Fruit fly (Drosophila melanogaster) whole organism, wandering third instar larva: Measurements from ENCODE around the gene CG2493.

ENCODE experiments used
- Abd-B ChIP-seq: fragments of >200 bp; optimal IDR thresholded peaks from 2 replicates; lab custom pipeline; 2017; ENCODE audit warnings: missing biosample characterization, missing genetic modification characterization
- CG32264 ChIP-seq: fragments of 200-800 bp; sonication (Bioruptor generic); optimal IDR thresholded peaks from 2 replicates; lab custom pipeline; 2016; ENCODE audit warnings: missing biosample characterization, missing genetic modification characterization
- Dfd ChIP-seq: fragments of >200 bp; optimal IDR thresholded peaks from 2 replicates; lab custom pipeline; 2017; ENCODE audit warnings: missing biosample characterization, missing genetic modification characterization
- GATAd ChIP-seq: sonication (Bioruptor generic); optimal IDR thresholded peaks from 2 replicates; lab custom pipeline; 2016; ENCODE audit warnings: missing biosample characterization, missing genetic modification characterization
- Hr83 ChIP-seq: fragments of 200-300 bp; sonication (Bioruptor generic); optimal IDR thresholded peaks from 2 replicates; lab custom pipeline; 2016; ENCODE audit warnings: missing biosample characterization, mild to moderate bottlenecking, missing genetic modification characterization, moderate library complexity; ENCODE audit not compliant: poor library complexity, severe bottlenecking
- Myc ChIP-seq: fragments of >200 bp; optimal IDR thresholded peaks from 2 replicates; lab custom pipeline; 2017
- N ChIP-seq: fragments of >200 bp; optimal IDR thresholded peaks from 2 replicates; lab custom pipeline; 2018; ENCODE audit warnings: missing biosample characterization, missing external identifiers, missing genetic modification characterization
- OdsH ChIP-seq: fragments of 200-800 bp; sonication (Bioruptor generic); optimal IDR thresholded peaks from 2 replicates; lab custom pipeline; 2016; ENCODE audit warnings: missing biosample characterization, mild to moderate bottlenecking, missing genetic modification characterization
- dl ChIP-seq, 2 experiments: fragments of 175-275, 200-275 bp in 1 of 2; fragments of 200-275 bp in 1 of 2; sonication (Bioruptor generic); optimal IDR thresholded peaks; lab custom pipeline; 2018; ENCODE audit warnings: mild to moderate bottlenecking in 2 of 2, missing biosample characterization in 2 of 2, missing genetic modification characterization in 2 of 2, moderate library complexity in 2 of 2; ENCODE audit not compliant: partially characterized antibody in 2 of 2, insufficient read depth in 1 of 2
- ey ChIP-seq: fragments of 200-800 bp; sonication (Bioruptor generic); optimal IDR thresholded peaks from 2 replicates; lab custom pipeline; 2016; ENCODE audit warnings: missing biosample characterization, missing genetic modification characterization
- fru ChIP-seq: fragments of 200-800 bp; sonication (Bioruptor generic); optimal IDR thresholded peaks from 3 replicates; lab custom pipeline; 2016; ENCODE audit warnings: missing biosample characterization, mild to moderate bottlenecking, missing genetic modification characterization
- psq ChIP-seq: fragments of 200-800 bp; sonication (Bioruptor generic); optimal IDR thresholded peaks from 3 replicates; lab custom pipeline; 2017; ENCODE audit warnings: missing biosample characterization, mild to moderate bottlenecking, missing genetic modification characterization, moderate library complexity
- rgr ChIP-seq: fragments of 200-800 bp; sonication (Bioruptor generic); optimal IDR thresholded peaks from 3 replicates; lab custom pipeline; 2016; ENCODE audit warnings: missing biosample characterization, mild to moderate bottlenecking, missing genetic modification characterization
- usp ChIP-seq: fragments of >200 bp; optimal IDR thresholded peaks from 2 replicates; lab custom pipeline; 2017; ENCODE audit warnings: missing biosample characterization, missing genetic modification characterization

dm6 chr2L:20473285-20473684 is 10.0 kb upstream of the CG2493 start, which contains the start of gene CG43233:
- TF ChIP-seq usp (GFP tag; lab: Kevin White, UChicago), result no peak
- no peak for TF ChIP-seq Abd-B
- no peak for TF ChIP-seq Hr83 (GFP tag; lab: Kevin White, UChicago)
- no peak for TF ChIP-seq fru (GFP tag; lab: Kevin White, UChicago)
- no peak for TF ChIP-seq dl (GFP tag; optimal IDR thresholded peaks at IDR 0.05; lab: Kevin White, UChicago; ENCODE audit: insufficient read depth in 1 of 2, partially characterized antibody in 2 of 2)
- no peak for TF ChIP-seq N (GFP tag; lab: Kevin White, UChicago)
- TF ChIP-seq ey (GFP tag; lab: Kevin White, UChicago), result no peak
- TF ChIP-seq Myc (lab: Kevin White, UChicago), result no peak
- no peak for TF ChIP-seq psq (GFP tag; lab: Kevin White, UChicago)
- no peak for TF ChIP-seq OdsH (GFP tag; lab: Kevin White, UChicago)
- TF ChIP-seq GATAd (GFP tag; lab: Kevin White, UChicago), result no peak
- no peak for TF ChIP-seq CG32264 (GFP tag; lab: Kevin White, UChicago)
- no peak for TF ChIP-seq rgr
- no peak for TF ChIP-seq Dfd (GFP tag; lab: Kevin White, UChicago)
